Worm (Caenorhabditis elegans) whole organism, mixed stage, embryonic: Measurements from ENCODE around the gene kin-30.

Experiments
- nhr-237 ChIP-seq: fragments of 150-350 bp; optimal IDR thresholded peaks from 2 replicates; lab custom pipeline; 2014; ENCODE audit warnings: missing biosample characterization, missing genetic modification characterization
- pha-4 ChIP-seq: fragments of 150-350 bp; optimal IDR thresholded peaks from 2 replicates; lab custom pipeline; 2018; ENCODE audit warnings: missing biosample characterization, missing genetic modification reagents, missing genetic modification characterization
- unc-39 ChIP-seq: fragments of 150-350 bp; optimal IDR thresholded peaks from 2 replicates; lab custom pipeline; 2014; ENCODE audit warnings: missing biosample characterization, missing genetic modification characterization
- unc-62 ChIP-seq: fragments of 150-350 bp; optimal IDR thresholded peaks from 2 replicates; lab custom pipeline; 2014; ENCODE audit warnings: missing biosample characterization, missing genetic modification reagents, missing genetic modification characterization
- ztf-11 ChIP-seq: fragments of 150-350 bp; optimal IDR thresholded peaks from 2 replicates; lab custom pipeline; 2014; ENCODE audit warnings: missing biosample characterization, missing genetic modification characterization

ce11 chrV:15265814-15266213 lies 21.3 kb downstream of the kin-30 start, which contains the start of gene M01B2.13:
- TF ChIP-seq ztf-11 (tag; lab: Kevin White, UChicago) = no peak
- TF ChIP-seq unc-39 (tag; lab: Kevin White, UChicago) = no peak
- TF ChIP-seq pha-4 (tag; lab: Kevin White, UChicago) = no peak
- TF ChIP-seq unc-62 (GFP tag; lab: Kevin White, UChicago) = no peak
- TF ChIP-seq nhr-237 (tag; lab: Kevin White, UChicago) = no peak
